Worm (Caenorhabditis elegans) whole organism, late embryonic: Measurements from ENCODE around the gene B0496.6.
"Not testable (repeated sequence)": the region's sequence is repeated elsewhere in the genome, so short reads cannot be mapped to it uniquely, and the experiment has no call there.

ENCODE experiments used
- K02D7.2 ChIP-seq: sonication (generic microtip); optimal IDR thresholded peaks from 2 replicates; lab custom pipeline; 2017; ENCODE audit warnings: mild to moderate bottlenecking, missing genetic modification characterization, missing compliant biosample characterization
- ceh-14 ChIP-seq: sonication (generic microtip); optimal IDR thresholded peaks from 2 replicates; lab custom pipeline; 2016; ENCODE audit warnings: missing genotype, missing genetic modification characterization, missing compliant biosample characterization
- ceh-18 ChIP-seq: sonication (generic microtip); optimal IDR thresholded peaks from 2 replicates; lab custom pipeline; 2016; ENCODE audit warnings: missing genetic modification characterization, missing compliant biosample characterization
- ceh-2 ChIP-seq: sonication (generic microtip); optimal IDR thresholded peaks from 2 replicates; lab custom pipeline; 2016; ENCODE audit warnings: missing genotype, missing genetic modification characterization, missing compliant biosample characterization
- ceh-22 ChIP-seq: sonication (generic microtip); optimal IDR thresholded peaks from 2 replicates; lab custom pipeline; 2017; ENCODE audit warnings: missing biosample characterization, missing genetic modification characterization
- ceh-24 ChIP-seq: sonication (generic microtip); optimal IDR thresholded peaks from 2 replicates; lab custom pipeline; 2016; ENCODE audit warnings: mild to moderate bottlenecking, missing genetic modification characterization, missing compliant biosample characterization
- ceh-34 ChIP-seq: sonication (generic microtip); optimal IDR thresholded peaks from 2 replicates; lab custom pipeline; 2016; ENCODE audit warnings: mild to moderate bottlenecking, missing genetic modification characterization, missing compliant biosample characterization
- ceh-48 ChIP-seq: sonication (generic microtip); optimal IDR thresholded peaks from 2 replicates; lab custom pipeline; 2016; ENCODE audit warnings: missing genetic modification characterization, inconsistent platforms, missing compliant biosample characterization
- ceh-6 ChIP-seq: fragments of 200-800 bp; sonication (Bioruptor generic); optimal IDR thresholded peaks from 2 replicates; lab custom pipeline; 2018; ENCODE audit warnings: mild to moderate bottlenecking, missing genetic modification characterization, missing compliant biosample characterization
- che-1 ChIP-seq: sonication (generic microtip); optimal IDR thresholded peaks from 2 replicates; lab custom pipeline; 2016; ENCODE audit warnings: mild to moderate bottlenecking, missing genetic modification characterization, missing compliant biosample characterization
- dve-1 ChIP-seq: sonication (generic microtip); optimal IDR thresholded peaks from 2 replicates; lab custom pipeline; 2017; ENCODE audit warnings: antibody characterized with exemption, mild to moderate bottlenecking, missing genetic modification characterization, missing compliant biosample characterization
- elt-4 ChIP-seq: sonication (generic microtip); optimal IDR thresholded peaks from 2 replicates; lab custom pipeline; 2016; ENCODE audit warnings: missing genetic modification characterization, missing compliant biosample characterization
- ets-4 ChIP-seq: sonication (generic microtip); optimal IDR thresholded peaks from 2 replicates; lab custom pipeline; 2016; ENCODE audit warnings: missing genetic modification characterization, missing compliant biosample characterization
- eyg-1 ChIP-seq: sonication (generic microtip); optimal IDR thresholded peaks from 2 replicates; lab custom pipeline; 2016; ENCODE audit warnings: missing genotype, missing genetic modification characterization, missing compliant biosample characterization
- fkh-10 ChIP-seq: fragments of 150-350 bp; optimal IDR thresholded peaks from 2 replicates; lab custom pipeline; 2014; ENCODE audit warnings: missing biosample characterization, missing genetic modification reagents, missing genetic modification characterization
- hlh-13 ChIP-seq: fragments of 200-800 bp; sonication (Bioruptor generic); optimal IDR thresholded peaks from 2 replicates; lab custom pipeline; 2018; ENCODE audit warnings: mild to moderate bottlenecking, missing genetic modification characterization, missing compliant biosample characterization
- hlh-15 ChIP-seq: sonication (generic microtip); optimal IDR thresholded peaks from 2 replicates; lab custom pipeline; 2016; ENCODE audit warnings: missing genetic modification characterization, missing compliant biosample characterization
- hlh-30 ChIP-seq: sonication (generic microtip); optimal IDR thresholded peaks from 2 replicates; lab custom pipeline; 2017; ENCODE audit warnings: antibody characterized with exemption, missing genetic modification characterization, missing compliant biosample characterization; ENCODE audit not compliant: insufficient read depth
- lim-6 ChIP-seq: sonication (generic microtip); optimal IDR thresholded peaks from 2 replicates; lab custom pipeline; 2016; ENCODE audit warnings: missing genetic modification characterization, missing compliant biosample characterization
- mec-3 ChIP-seq: sonication (generic microtip); optimal IDR thresholded peaks from 2 replicates; lab custom pipeline; 2016; ENCODE audit warnings: borderline replicate concordance, missing genetic modification characterization, missing compliant biosample characterization
- nhr-232 ChIP-seq: sonication (generic microtip); optimal IDR thresholded peaks from 2 replicates; lab custom pipeline; 2016; ENCODE audit warnings: missing genetic modification characterization, missing compliant biosample characterization
- pat-9 ChIP-seq: fragments of 200-800 bp; sonication (Bioruptor generic); optimal IDR thresholded peaks from 2 replicates; lab custom pipeline; 2018; ENCODE audit warnings: mild to moderate bottlenecking, missing genetic modification characterization, moderate library complexity, missing compliant biosample characterization
- pax-1 ChIP-seq: fragments of 150-350 bp; optimal IDR thresholded peaks from 2 replicates; lab custom pipeline; 2014; ENCODE audit warnings: missing biosample characterization, missing genetic modification characterization
- pha-2 ChIP-seq: sonication (generic microtip); optimal IDR thresholded peaks from 2 replicates; lab custom pipeline; 2017; ENCODE audit warnings: mild to moderate bottlenecking, missing genetic modification characterization, missing compliant biosample characterization
- pha-4 ChIP-seq: fragments of 150-350 bp; optimal IDR thresholded peaks from 2 replicates; lab custom pipeline; 2018; ENCODE audit warnings: missing biosample characterization, missing genetic modification reagents, missing genetic modification characterization
- pqm-1 ChIP-seq: sonication (generic microtip); optimal IDR thresholded peaks from 2 replicates; lab custom pipeline; 2016; ENCODE audit warnings: missing genetic modification characterization, missing compliant biosample characterization
- rnt-1 ChIP-seq: sonication (generic microtip); optimal IDR thresholded peaks from 2 replicates; lab custom pipeline; 2016; ENCODE audit warnings: missing genetic modification characterization, missing compliant biosample characterization
- sox-4 ChIP-seq: sonication (generic microtip); optimal IDR thresholded peaks from 2 replicates; lab custom pipeline; 2017; ENCODE audit warnings: mild to moderate bottlenecking, missing genetic modification characterization, inconsistent platforms, missing compliant biosample characterization
- tbx-7 ChIP-seq: sonication (generic microtip); optimal IDR thresholded peaks from 2 replicates; lab custom pipeline; 2016; ENCODE audit warnings: missing genotype, missing genetic modification characterization, missing compliant biosample characterization
- ttx-3 ChIP-seq: sonication (generic microtip); optimal IDR thresholded peaks from 2 replicates; lab custom pipeline; 2016; ENCODE audit warnings: missing genetic modification reagents, missing genetic modification characterization, missing compliant biosample characterization
- unc-3 ChIP-seq, 2 experiments: fragments of 200-800 bp in 1 of 2; sonication (Bioruptor generic) in 1 of 2; sonication (generic microtip) in 1 of 2; conservative IDR thresholded peaks in 1 of 2; optimal IDR thresholded peaks in 1 of 2; 2 replicates each; pipeline versions ENCODE4 v1.3.6 to Lab custom; 2016 to 2022; ENCODE audit warnings: missing compliant biosample characterization in 2 of 2, missing genetic modification characterization in 2 of 2, missing genetic modification reagents in 1 of 2
- unc-42 ChIP-seq: sonication (generic microtip); optimal IDR thresholded peaks from 2 replicates; lab custom pipeline; 2016; ENCODE audit warnings: missing genotype, missing genetic modification characterization, missing compliant biosample characterization
- unc-55 ChIP-seq: sonication (generic microtip); optimal IDR thresholded peaks from 2 replicates; lab custom pipeline; 2017; ENCODE audit warnings: missing biosample characterization, missing genetic modification reagents, missing genetic modification characterization
- zip-5 ChIP-seq: sonication (generic microtip); optimal IDR thresholded peaks from 2 replicates; lab custom pipeline; 2016; ENCODE audit warnings: missing genetic modification characterization, missing compliant biosample characterization

Gene B0496.6

DNA sequence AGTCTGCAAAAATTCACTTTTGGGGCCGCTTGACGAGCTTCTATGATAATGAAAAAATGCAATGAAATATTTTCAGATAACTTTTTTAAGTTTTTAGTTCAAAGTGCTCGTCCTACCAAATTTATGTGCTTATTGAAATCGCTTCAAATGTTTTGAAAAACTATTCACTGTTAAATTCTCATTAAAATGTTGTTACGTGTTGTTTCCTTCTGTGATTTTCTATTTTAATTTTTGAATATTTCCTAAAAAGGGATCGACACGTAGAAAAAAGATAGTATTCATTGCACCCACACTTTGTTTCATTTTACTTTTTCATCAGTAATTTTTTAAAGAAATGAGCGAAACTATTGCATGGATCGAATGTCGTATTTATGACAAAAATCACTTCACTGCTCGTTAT is at the start of gene B0496.6:
B0496.6 (plus strand) TSS at position 301 of the 400 bp plus-strand sequence.
- no peak for TF ChIP-seq ceh-24 (tag; lab: Kevin White, UChicago)
- TF ChIP-seq pat-9 (tag; lab: Kevin White, UChicago), result no peak
- TF ChIP-seq pqm-1 (tag; lab: Kevin White, UChicago), result no peak
- no peak for TF ChIP-seq ceh-2
- no peak for TF ChIP-seq lim-6 (tag; lab: Kevin White, UChicago)
- no peak for TF ChIP-seq ceh-18 (tag; lab: Kevin White, UChicago)
- no peak for TF ChIP-seq ceh-48 (tag; lab: Kevin White, UChicago)
- TF ChIP-seq hlh-30 (tag; lab: Kevin White, UChicago), result no peak
- no peak for TF ChIP-seq dve-1
- no peak for TF ChIP-seq fkh-10 (GFP tag; lab: Kevin White, UChicago)
- no peak for TF ChIP-seq ets-4 (tag; lab: Kevin White, UChicago)

DNA sequence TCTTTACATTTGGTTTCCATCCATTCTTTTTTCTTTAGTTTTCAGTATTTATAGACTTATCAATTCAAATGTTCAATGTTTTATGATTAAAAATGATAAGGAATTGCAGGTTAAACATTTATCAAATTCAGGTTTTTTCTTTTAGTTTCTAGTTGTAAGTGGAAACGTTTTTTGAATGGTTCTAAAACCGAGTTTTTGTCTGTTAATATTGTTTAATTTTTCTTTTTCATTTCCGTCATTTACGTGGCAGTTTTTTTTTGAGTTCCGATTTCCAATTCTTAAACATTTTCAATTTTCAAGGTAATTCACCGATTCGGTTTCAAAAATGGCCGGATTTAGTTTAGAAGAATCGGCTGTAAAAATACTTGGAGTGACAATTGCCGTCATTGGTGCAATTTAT is 44.1 kb upstream of the B0496.6 start, which contains the start of gene T12B3.3:
T12B3.3 (plus strand) TSS at position 301 of the 400 bp plus-strand sequence.
- TF ChIP-seq nhr-232, tbx-7, K02D7.2 (tag; lab: Kevin White, UChicago): not testable (repeated sequence)

ce11 chrIV:7376511-7376910 is 42.4 kb upstream of the B0496.6 start, which contains the start of gene T12B3.2:
Gene T12B3.2, plus strand, starts transcription at chrIV:7376811.
- TF ChIP-seq unc-3 (GFP tag; conservative IDR thresholded peaks at IDR 0.05; lab: Robert Waterston, UW) (no peak), unc-3 (tag; optimal IDR thresholded peaks at IDR 0.05; lab: Kevin White, UChicago) (no peak), unc-55 (GFP tag; lab: Kevin White, UChicago) (no peak), sox-4 (tag; lab: Kevin White, UChicago) (no peak), mec-3 (tag; lab: Kevin White, UChicago) (no peak), ceh-6 (GFP tag; lab: Kevin White, UChicago) (no peak), ttx-3 (tag; lab: Kevin White, UChicago) (no peak), zip-5 (no peak), hlh-13 (no peak), nhr-232 (tag; lab: Kevin White, UChicago) (no peak), ceh-22 (tag; lab: Kevin White, UChicago) (no peak), che-1 (no peak), pat-9 (tag; lab: Kevin White, UChicago) (no peak), pax-1 (tag; lab: Kevin White, UChicago) (no peak), rnt-1 (tag; lab: Kevin White, UChicago) (no peak), hlh-15 (no peak), eyg-1 (no peak), pha-4 (tag; lab: Kevin White, UChicago) (no peak)
- TF ChIP-seq, all 69 proteins: peak for 0

- TF ChIP-seq hlh-15, result no peak
- no peak for TF ChIP-seq ceh-34 (tag; lab: Kevin White, UChicago)
- TF ChIP-seq unc-42 (tag; lab: Kevin White, UChicago), result no peak
- no peak for TF ChIP-seq pha-2 (tag; lab: Kevin White, UChicago)
- TF ChIP-seq unc-55 (GFP tag; lab: Kevin White, UChicago), result no peak
- no peak for TF ChIP-seq ceh-18 (tag; lab: Kevin White, UChicago)
- no peak for TF ChIP-seq hlh-30 (tag; lab: Kevin White, UChicago)
- TF ChIP-seq elt-4 (tag; lab: Kevin White, UChicago), result no peak
- no peak for TF ChIP-seq ceh-14 (tag; lab: Kevin White, UChicago)
- no peak for TF ChIP-seq eyg-1
- TF ChIP-seq nhr-232 (tag; lab: Kevin White, UChicago), result no peak
Observed at ce11 chrIV:7381754-7382153, 37.2 kb upstream of the B0496.6 start, which contains the start of gene ptp-8. Gene ptp-8, plus strand, starts transcription at chrIV:7382054.
